Worm (Caenorhabditis elegans) whole organism, L4 larva: ENCODE measurements around the gene mrpl-48.

Experiments used
- D1046.2 ChIP-seq: fragments of 200-800 bp; sonication (Bioruptor generic); IDR thresholded peaks from 2 replicates; pipeline ENCODE4 v1.3.6; 2022; ENCODE audit warnings: missing genetic modification characterization, missing compliant biosample characterization
- F37D6.2 ChIP-seq: sonication (generic microtip); optimal IDR thresholded peaks from 2 replicates; lab custom pipeline; 2016; ENCODE audit warnings: mild to moderate bottlenecking, missing genetic modification characterization, missing compliant biosample characterization
- F49E8.2 ChIP-seq: sonication (generic microtip); optimal IDR thresholded peaks from 2 replicates; lab custom pipeline; 2016; ENCODE audit warnings: missing compliant biosample characterization, mild to moderate bottlenecking, missing genetic modification characterization, borderline replicate concordance
- T26A8.4 ChIP-seq: fragments of 200-800 bp; sonication (Bioruptor generic); IDR thresholded peaks from 2 replicates; pipeline ENCODE4 v1.3.6; 2022; ENCODE audit warnings: missing genetic modification characterization, missing compliant biosample characterization
- Y5F2A.4 ChIP-seq: fragments of 200-800 bp; sonication (Bioruptor generic); optimal IDR thresholded peaks from 2 replicates; lab custom pipeline; 2018; ENCODE audit warnings: mild to moderate bottlenecking, missing genetic modification characterization, missing compliant biosample characterization
- ZK337.2 ChIP-seq: fragments of 200-800 bp; sonication (Bioruptor generic); IDR thresholded peaks from 2 replicates; pipeline ENCODE4 v1.3.6; 2022; ENCODE audit warnings: missing genetic modification reagents, missing genetic modification characterization, missing compliant biosample characterization
- ZK546.5 ChIP-seq, 2 experiments: sonication (generic microtip); optimal IDR thresholded peaks; 2 replicates each; lab custom pipeline; 2017; ENCODE audit warnings: missing biosample characterization in 2 of 2, missing genetic modification characterization in 2 of 2
- aha-1 ChIP-seq: fragments of 150-350 bp; peaks from one replicate; lab custom pipeline; 2014; ENCODE audit warnings: missing biosample characterization, missing genetic modification characterization
- arid-1 ChIP-seq: fragments of 200-800 bp; sonication (Bioruptor generic); conservative IDR thresholded peaks from 2 replicates; pipeline ENCODE4 v1.3.6; 2022; ENCODE audit warnings: missing genetic modification reagents, missing genetic modification characterization, missing compliant biosample characterization
- ceh-20 ChIP-seq: fragments of 200-800 bp; sonication (Bioruptor generic); IDR thresholded peaks from 2 replicates; pipeline ENCODE4 v1.3.6; 2022; ENCODE audit warnings: missing genetic modification reagents, missing genetic modification characterization, missing compliant biosample characterization
- ceh-28 ChIP-seq: fragments of 150-350 bp; optimal IDR thresholded peaks from 2 replicates; lab custom pipeline; 2014; ENCODE audit warnings: missing biosample characterization, missing genetic modification reagents, missing genetic modification characterization
- ceh-32 ChIP-seq: sonication (generic microtip); optimal IDR thresholded peaks from 2 replicates; lab custom pipeline; 2016; ENCODE audit warnings: mild to moderate bottlenecking, missing genetic modification characterization, missing compliant biosample characterization; ENCODE audit not compliant: poor library complexity
- ceh-44 ChIP-seq: fragments of 200-800 bp; sonication (Bioruptor generic); IDR thresholded peaks from 2 replicates; pipeline ENCODE4 v1.3.6; 2022; ENCODE audit warnings: missing genetic modification reagents, missing genetic modification characterization, missing compliant biosample characterization
- ceh-82 ChIP-seq: sonication (generic microtip); optimal IDR thresholded peaks from 2 replicates; lab custom pipeline; 2017; ENCODE audit warnings: missing biosample characterization, missing genetic modification characterization
- ces-1 ChIP-seq: fragments of 150-350 bp; sonication (generic microtip); optimal IDR thresholded peaks from 4 replicates; lab custom pipeline; 2014; ENCODE audit warnings: missing biosample characterization, missing genetic modification reagents, missing genetic modification characterization
- cey-2 ChIP-seq: sonication (generic microtip); optimal IDR thresholded peaks from 3 replicates; lab custom pipeline; 2017; ENCODE audit warnings: missing genetic modification characterization, mild to moderate bottlenecking, missing compliant biosample characterization, antibody characterized with exemption, borderline replicate concordance; ENCODE audit not compliant: insufficient read depth
- ctbp-1 ChIP-seq: fragments of 200-800 bp; sonication (Bioruptor generic); IDR thresholded peaks from 2 replicates; pipeline ENCODE4 v1.3.6; 2022; ENCODE audit warnings: missing genetic modification reagents, missing genetic modification characterization, missing compliant biosample characterization
- daf-12 ChIP-seq: fragments of 150-350 bp; optimal IDR thresholded peaks from 2 replicates; lab custom pipeline; 2014; ENCODE audit warnings: missing biosample characterization, missing genetic modification reagents, missing genetic modification characterization
- dmd-6 ChIP-seq: fragments of 200-800 bp; sonication (Bioruptor generic); IDR thresholded peaks from 2 replicates; pipeline ENCODE4 v1.3.6; 2022; ENCODE audit warnings: missing genetic modification reagents, missing genetic modification characterization, missing compliant biosample characterization
- dmd-9 ChIP-seq: fragments of 200-800 bp; sonication (Bioruptor generic); IDR thresholded peaks from 2 replicates; pipeline ENCODE4 v1.3.6; 2022; ENCODE audit warnings: missing genetic modification reagents, missing genetic modification characterization, missing compliant biosample characterization
- dpl-1 ChIP-seq: fragments of 150-350 bp; optimal IDR thresholded peaks from 2 replicates; lab custom pipeline; 2014; ENCODE audit warnings: missing biosample characterization, missing genetic modification reagents, missing genetic modification characterization
- dve-1 ChIP-seq: sonication (generic microtip); optimal IDR thresholded peaks from 2 replicates; lab custom pipeline; 2017; ENCODE audit warnings: antibody characterized with exemption, mild to moderate bottlenecking, missing genetic modification characterization, missing compliant biosample characterization; ENCODE audit not compliant: insufficient read depth
- fkh-10 ChIP-seq: fragments of 150-350 bp; optimal IDR thresholded peaks from 2 replicates; lab custom pipeline; 2014; ENCODE audit warnings: missing biosample characterization, missing genetic modification reagents, missing genetic modification characterization
- fos-1 ChIP-seq: fragments of 150-350 bp; optimal IDR thresholded peaks from 2 replicates; lab custom pipeline; 2014; ENCODE audit warnings: missing biosample characterization, missing genetic modification characterization
- hlh-30 ChIP-seq: sonication (generic microtip); optimal IDR thresholded peaks from 2 replicates; lab custom pipeline; 2017; ENCODE audit warnings: antibody characterized with exemption, mild to moderate bottlenecking, missing genetic modification characterization, missing compliant biosample characterization; ENCODE audit not compliant: insufficient read depth
- hmg-1.1 ChIP-seq: fragments of 200-800 bp; sonication (Bioruptor generic); IDR thresholded peaks from 2 replicates; pipeline ENCODE4 v1.3.6; 2022; ENCODE audit warnings: missing genetic modification reagents, missing genetic modification characterization, missing compliant biosample characterization
- lim-7 ChIP-seq: fragments of 200-800 bp; sonication (Bioruptor generic); IDR thresholded peaks from 2 replicates; pipeline ENCODE4 v1.3.6; 2022; ENCODE audit warnings: missing genetic modification characterization, missing compliant biosample characterization
- lin-1 ChIP-seq: fragments of 200-800 bp; sonication (Bioruptor generic); IDR thresholded peaks from 2 replicates; pipeline ENCODE4 v1.3.6; 2022; ENCODE audit warnings: missing genetic modification reagents, missing genetic modification characterization, missing compliant biosample characterization
- lin-13 ChIP-seq: fragments of 150-350 bp; optimal IDR thresholded peaks from 2 replicates; lab custom pipeline; 2014; ENCODE audit warnings: missing biosample characterization, missing genetic modification reagents, missing genetic modification characterization
- lin-15B ChIP-seq: fragments of 150-350 bp; sonication (generic microtip); optimal IDR thresholded peaks from 3 replicates; lab custom pipeline; 2014; ENCODE audit warnings: missing biosample characterization, missing genetic modification characterization
- lsy-2 ChIP-seq, 2 experiments: fragments of 150-350 bp in 1 of 2; sonication (generic microtip) in 1 of 2; optimal IDR thresholded peaks; 2 replicates each; lab custom pipeline; 2014 to 2017; ENCODE audit warnings: missing biosample characterization in 2 of 2, missing genetic modification characterization in 2 of 2
- madf-5 ChIP-seq, 2 experiments: fragments of 200-800 bp; sonication (Bioruptor generic); IDR thresholded peaks; 2 replicates each; pipeline ENCODE4 v1.3.6; 2022; ENCODE audit warnings: missing compliant biosample characterization in 2 of 2, missing genetic modification characterization in 2 of 2
- mdt-29 ChIP-seq: fragments of 200-800 bp; sonication (Bioruptor generic); IDR thresholded peaks from 2 replicates; pipeline ENCODE4 v1.3.6; 2022; ENCODE audit warnings: missing genetic modification reagents, missing genetic modification characterization, missing compliant biosample characterization
- mep-1 ChIP-seq: fragments of 150-350 bp; sonication (generic microtip); optimal IDR thresholded peaks from 3 replicates; lab custom pipeline; 2014; ENCODE audit warnings: missing biosample characterization, missing genetic modification characterization
- mxl-3 ChIP-seq: fragments of 200-800 bp; sonication (Bioruptor generic); optimal IDR thresholded peaks from 2 replicates; lab custom pipeline; 2018; ENCODE audit warnings: mild to moderate bottlenecking, missing genetic modification characterization, missing compliant biosample characterization
- nhr-10 ChIP-seq: fragments of 150-350 bp; optimal IDR thresholded peaks from 2 replicates; lab custom pipeline; 2014; ENCODE audit warnings: missing biosample characterization, missing genetic modification characterization
- nhr-102 ChIP-seq: sonication (generic microtip); optimal IDR thresholded peaks from 2 replicates; lab custom pipeline; 2016; ENCODE audit warnings: mild to moderate bottlenecking, missing genetic modification characterization, moderate library complexity, missing compliant biosample characterization
- nhr-237 ChIP-seq: sonication (generic microtip); optimal IDR thresholded peaks from 2 replicates; lab custom pipeline; 2017; ENCODE audit warnings: missing biosample characterization, missing genetic modification characterization
- nhr-28 ChIP-seq: fragments of 150-350 bp; optimal IDR thresholded peaks from 2 replicates; lab custom pipeline; 2014; ENCODE audit warnings: missing biosample characterization, missing genetic modification characterization
- nhr-41 ChIP-seq: fragments of 200-800 bp; sonication (Bioruptor generic); IDR thresholded peaks from 2 replicates; pipeline ENCODE4 v1.3.6; 2022; ENCODE audit warnings: missing genetic modification reagents, missing genetic modification characterization, missing compliant biosample characterization
- nhr-6 ChIP-seq: fragments of 150-350 bp; optimal IDR thresholded peaks from 2 replicates; lab custom pipeline; 2014; ENCODE audit warnings: missing biosample characterization, missing genetic modification characterization
- nhr-77 ChIP-seq: fragments of 150-350 bp; optimal IDR thresholded peaks from 2 replicates; lab custom pipeline; 2014; ENCODE audit warnings: missing biosample characterization, missing genetic modification characterization
- pqm-1 ChIP-seq: sonication (generic microtip); optimal IDR thresholded peaks from 2 replicates; lab custom pipeline; 2017; ENCODE audit warnings: missing biosample characterization, missing genetic modification characterization
- skn-1 ChIP-seq: fragments of 150-350 bp; optimal IDR thresholded peaks from 2 replicates; lab custom pipeline; 2014; ENCODE audit warnings: missing biosample characterization, missing genetic modification characterization
- snpc-1.2 ChIP-seq: fragments of 200-800 bp; sonication (Bioruptor generic); IDR thresholded peaks from 2 replicates; pipeline ENCODE4 v1.3.6; 2022; ENCODE audit warnings: missing genetic modification reagents, missing genetic modification characterization, missing compliant biosample characterization
- spr-1 ChIP-seq: sonication (generic microtip); optimal IDR thresholded peaks from 2 replicates; lab custom pipeline; 2016; ENCODE audit warnings: mild to moderate bottlenecking, missing genetic modification characterization, missing compliant biosample characterization
- tag-97 ChIP-seq: fragments of 200-800 bp; sonication (Bioruptor generic); IDR thresholded peaks from 2 replicates; pipeline ENCODE4 v1.3.6; 2022; ENCODE audit warnings: missing genetic modification characterization, missing compliant biosample characterization
- unc-130 ChIP-seq: sonication (generic microtip); optimal IDR thresholded peaks from 2 replicates; lab custom pipeline; 2016; ENCODE audit warnings: missing genetic modification reagents, missing genetic modification characterization, missing compliant biosample characterization
- unc-39 ChIP-seq: sonication (generic microtip); optimal IDR thresholded peaks from 2 replicates; lab custom pipeline; 2017; ENCODE audit warnings: missing biosample characterization, missing genetic modification characterization
- unc-62 ChIP-seq, 3 experiments: fragments of 150-350 bp in 1 of 3; sonication (generic microtip); optimal IDR thresholded peaks in 2 of 3; peaks in 1 of 3; 1 replicate in 1 of 3; 2 replicates in 2 of 3; lab custom pipeline; 2014 to 2017; ENCODE audit warnings: missing biosample characterization in 3 of 3, missing genetic modification characterization in 3 of 3, missing genetic modification reagents in 3 of 3, missing genotype in 1 of 3
- zfp-2 ChIP-seq: sonication (generic microtip); optimal IDR thresholded peaks from 2 replicates; lab custom pipeline; 2016; ENCODE audit warnings: mild to moderate bottlenecking, missing genetic modification characterization, missing compliant biosample characterization
- zip-11 ChIP-seq: fragments of 200-800 bp; sonication (Bioruptor generic); IDR thresholded peaks from 2 replicates; pipeline ENCODE4 v1.3.6; 2022; ENCODE audit warnings: missing genetic modification characterization, missing compliant biosample characterization

Gene mrpl-48

ce11 chrV:5576008-5576407 is 17.5 kb upstream of the mrpl-48 start (continued):
- no peak for TF ChIP-seq unc-39 (tag; lab: Kevin White, UChicago)
- no peak for TF ChIP-seq F37D6.2 (tag; lab: Kevin White, UChicago)
- TF ChIP-seq mxl-3 (GFP tag; lab: Kevin White, UChicago), result peak; percentile 35
- TF ChIP-seq ceh-28 (tag; lab: Kevin White, UChicago), result no peak
- TF ChIP-seq lin-15B (tag; lab: Kevin White, UChicago), result no peak
- TF ChIP-seq D1046.2 (GFP tag; lab: Robert Waterston, UW), result no peak
- TF ChIP-seq mep-1 (tag; lab: Kevin White, UChicago), result peak; percentile 61
- no peak for TF ChIP-seq dmd-9 (GFP tag; lab: Robert Waterston, UW)
- TF ChIP-seq lim-7, result no peak
- no peak for TF ChIP-seq cey-2
- no peak for TF ChIP-seq ZK546.5 (tag; optimal IDR thresholded peaks at IDR 0.05; lab: Kevin White, UChicago)
- TF ChIP-seq spr-1, result no peak
- peak; percentile 47 for TF ChIP-seq pqm-1 (tag; lab: Kevin White, UChicago)
- TF ChIP-seq lin-1 (GFP tag; lab: Robert Waterston, UW), result peak; percentile 64; the same call in 1 of the 2 replicates
- TF ChIP-seq dve-1 (tag; lab: Kevin White, UChicago), result peak; percentile 96
- TF ChIP-seq aha-1 (tag; lab: Kevin White, UChicago), result peak; percentile 98
- TF ChIP-seq arid-1 (GFP tag; lab: Robert Waterston, UW), result peak; percentile 54; the same call in 1 of the 2 replicates
- TF ChIP-seq lsy-2 (tag; optimal IDR thresholded peaks at IDR 0.05; lab: Kevin White, UChicago), result peak in 1 of 2 experiments; percentile 79
- TF ChIP-seq T26A8.4 (GFP tag; lab: Robert Waterston, UW), result peak; percentile 80
- TF ChIP-seq zfp-2 (tag; lab: Kevin White, UChicago), result no peak
- TF ChIP-seq nhr-10, result no peak
- TF ChIP-seq mdt-29, result no peak
- no peak for TF ChIP-seq ZK337.2 (GFP tag; lab: Robert Waterston, UW)
- no peak for TF ChIP-seq daf-12 (tag; lab: Kevin White, UChicago)
- no peak for TF ChIP-seq hmg-1.1 (GFP tag; lab: Robert Waterston, UW)
- no peak for TF ChIP-seq fos-1
- no peak for TF ChIP-seq nhr-237 (tag; lab: Kevin White, UChicago)
- TF ChIP-seq tag-97 (GFP tag; lab: Robert Waterston, UW), result no peak
- TF ChIP-seq nhr-6 (tag; lab: Kevin White, UChicago), result peak; percentile 9
- no peak for TF ChIP-seq unc-130
- no peak for TF ChIP-seq ceh-44 (GFP tag; lab: Robert Waterston, UW)
- TF ChIP-seq fkh-10 (GFP tag; lab: Kevin White, UChicago), result no peak
- TF ChIP-seq dmd-6 (GFP tag; lab: Robert Waterston, UW), result peak; percentile 76
- no peak for TF ChIP-seq ceh-82 (tag; lab: Kevin White, UChicago)
- peak; percentile 23 for TF ChIP-seq lin-13 (GFP tag; lab: Kevin White, UChicago)
- TF ChIP-seq nhr-102 (tag; lab: Kevin White, UChicago), result peak; percentile 60
- TF ChIP-seq madf-5 (GFP tag; IDR thresholded peaks at IDR 0.05; lab: Robert Waterston, UW), result no peak
- TF ChIP-seq nhr-41 (GFP tag; lab: Robert Waterston, UW), result 0 out of 2 replicates have a peak, but pooled peaks have one; percentile 33
- TF ChIP-seq dpl-1, result peak; percentile 47
- TF ChIP-seq ctbp-1 (GFP tag; lab: Robert Waterston, UW), result 0 out of 2 replicates have a peak, but pooled peaks have one; percentile 10
- TF ChIP-seq nhr-77 (tag; lab: Kevin White, UChicago), result peak; percentile 25
- no peak for TF ChIP-seq ceh-20
- TF ChIP-seq zip-11 (GFP tag; lab: Robert Waterston, UW), result no peak
- no peak for TF ChIP-seq F49E8.2 (tag; lab: Kevin White, UChicago)
- TF ChIP-seq nhr-28 (tag; lab: Kevin White, UChicago), result peak; percentile 98
- no peak for TF ChIP-seq ces-1
- TF ChIP-seq hlh-30, result peak; percentile 17
- TF ChIP-seq ceh-32 (tag; lab: Kevin White, UChicago), result no peak
- TF ChIP-seq unc-62 (GFP tag; optimal IDR thresholded peaks at IDR 0.05 in 1 of 2; lab: Kevin White, UChicago), result no peak
- TF ChIP-seq unc-62 (tag; optimal IDR thresholded peaks at IDR 0.05; lab: Kevin White, UChicago), result no peak
- TF ChIP-seq skn-1 (tag; lab: Kevin White, UChicago), result no peak
- TF ChIP-seq Y5F2A.4 (GFP tag; lab: Kevin White, UChicago), result no peak
- no peak for TF ChIP-seq snpc-1.2 (GFP tag; lab: Robert Waterston, UW)
